Fruit fly (Drosophila melanogaster) whole organism, embryonic: ENCODE data around the gene CG12589.

Experiments used
- BtbVII ChIP-seq: fragments of 200-800 bp; sonication (Bioruptor generic); optimal IDR thresholded peaks from 3 replicates; lab custom pipeline; 2017; ENCODE audit warnings: missing biosample characterization, mild to moderate bottlenecking, missing genetic modification characterization
- CG10321 ChIP-seq: fragments of 200-800 bp; sonication (Bioruptor generic); IDR thresholded peaks from 2 replicates; pipeline ENCODE4 v1.3.6; 2022; ENCODE audit warnings: missing biosample characterization, missing genetic modification characterization
- CG10462 ChIP-seq: fragments of 200-800 bp; sonication (Bioruptor generic); optimal IDR thresholded peaks from 2 replicates; lab custom pipeline; 2016; ENCODE audit warnings: missing biosample characterization, missing genetic modification characterization
- CG10543 ChIP-seq: fragments of 200-800 bp; sonication (Bioruptor generic); optimal IDR thresholded peaks from 3 replicates; lab custom pipeline; 2017; ENCODE audit warnings: missing biosample characterization, mild to moderate bottlenecking, missing genetic modification characterization, moderate library complexity
- CG10654 ChIP-seq: fragments of 200-800 bp; sonication (Bioruptor generic); optimal IDR thresholded peaks from 2 replicates; lab custom pipeline; 2016; ENCODE audit warnings: missing biosample characterization, missing genetic modification characterization
- CG14710 ChIP-seq: fragments of 200-800 bp; sonication (Bioruptor generic); optimal IDR thresholded peaks from 3 replicates; lab custom pipeline; 2019; ENCODE audit warnings: missing biosample characterization, mild to moderate bottlenecking, missing genetic modification characterization, moderate library complexity
- CG1529 ChIP-seq: fragments of 200-800 bp; sonication (Bioruptor generic); optimal IDR thresholded peaks from 3 replicates; lab custom pipeline; 2018; ENCODE audit warnings: missing biosample characterization, missing genetic modification characterization
- CG18764 ChIP-seq: fragments of 200-800 bp; sonication (Bioruptor generic); optimal IDR thresholded peaks from 3 replicates; lab custom pipeline; 2016; ENCODE audit warnings: missing biosample characterization, missing genetic modification characterization
- CG2678 ChIP-seq: fragments of 200-800 bp; sonication (Bioruptor generic); optimal IDR thresholded peaks from 3 replicates; lab custom pipeline; 2019; ENCODE audit warnings: missing biosample characterization, mild to moderate bottlenecking, missing genetic modification characterization, moderate library complexity
- CG30020 ChIP-seq: fragments of 200-800 bp; optimal IDR thresholded peaks from 2 replicates; lab custom pipeline; 2019; ENCODE audit warnings: missing biosample characterization, mild to moderate bottlenecking, missing genetic modification characterization, moderate library complexity
- CG4328 ChIP-seq: fragments of 200-800 bp; sonication (Bioruptor generic); optimal IDR thresholded peaks from 3 replicates; lab custom pipeline; 2017; ENCODE audit warnings: missing biosample characterization, missing genetic modification reagents, missing genetic modification characterization
- CG4404 ChIP-seq: fragments of 200-800 bp; sonication (Bioruptor generic); IDR thresholded peaks from 2 replicates; pipeline ENCODE4 v1.3.6; 2022; ENCODE audit warnings: missing biosample characterization, missing genetic modification characterization
- CG5245 ChIP-seq: fragments of 200-800 bp; sonication (Bioruptor generic); optimal IDR thresholded peaks from 3 replicates; lab custom pipeline; 2016; ENCODE audit warnings: missing biosample characterization, missing genetic modification characterization
- CG6654 ChIP-seq: fragments of 200-800 bp; sonication (Bioruptor generic); optimal IDR thresholded peaks from 2 replicates; lab custom pipeline; 2017; ENCODE audit warnings: missing biosample characterization, mild to moderate bottlenecking, missing genetic modification characterization
- CG6854 ChIP-seq: fragments of 200-800 bp; sonication (Bioruptor generic); optimal IDR thresholded peaks from 3 replicates; lab custom pipeline; 2017; ENCODE audit warnings: missing biosample characterization, mild to moderate bottlenecking, missing genetic modification characterization
- CG7271 ChIP-seq: fragments of 200-800 bp; sonication (Bioruptor generic); optimal IDR thresholded peaks from 2 replicates; lab custom pipeline; 2018; ENCODE audit warnings: missing biosample characterization, mild to moderate bottlenecking, missing genetic modification characterization, moderate library complexity
- CG8765 ChIP-seq: fragments of 200-800 bp; sonication (Bioruptor generic); IDR thresholded peaks from 2 replicates; pipeline ENCODE4 v1.3.6; 2022; ENCODE audit warnings: missing biosample characterization, missing genetic modification characterization
- CG9215 ChIP-seq: fragments of 200-800 bp; sonication (Bioruptor generic); IDR thresholded peaks from 2 replicates; pipeline ENCODE4 v1.3.6; 2022; ENCODE audit warnings: missing biosample characterization, missing genetic modification characterization
- D19B ChIP-seq: fragments of 200-800 bp; sonication (Bioruptor generic); optimal IDR thresholded peaks from 2 replicates; lab custom pipeline; 2017; ENCODE audit warnings: missing biosample characterization, mild to moderate bottlenecking, missing genetic modification characterization
- Deaf1 ChIP-seq: fragments of 200-800 bp; optimal IDR thresholded peaks from 3 replicates; lab custom pipeline; 2019; ENCODE audit warnings: missing biosample characterization, mild to moderate bottlenecking, missing genetic modification characterization, moderate library complexity
- Dek ChIP-seq: fragments of 200-800 bp; sonication (Bioruptor generic); optimal IDR thresholded peaks from 3 replicates; lab custom pipeline; 2019; ENCODE audit warnings: missing biosample characterization, mild to moderate bottlenecking, missing genetic modification characterization, moderate library complexity
- Dref ChIP-seq: fragments of 200-800 bp; sonication (Bioruptor generic); IDR thresholded peaks from 2 replicates; pipeline ENCODE4 v1.3.6; 2022; ENCODE audit warnings: missing biosample characterization, missing genetic modification characterization
- Fer2 ChIP-seq: fragments of 200-800 bp; sonication (Bioruptor generic); optimal IDR thresholded peaks from 2 replicates; lab custom pipeline; 2018; ENCODE audit warnings: missing biosample characterization, mild to moderate bottlenecking, missing genetic modification characterization, moderate library complexity
- Hmx ChIP-seq: fragments of 200-800 bp; sonication (Bioruptor generic); optimal IDR thresholded peaks from 2 replicates; lab custom pipeline; 2016; ENCODE audit warnings: missing biosample characterization, missing genetic modification characterization
- Hr78 ChIP-seq, 2 experiments: fragments of 200-800 bp in 1 of 2; fragments of >200 bp in 1 of 2; sonication (Bioruptor generic) in 1 of 2; optimal IDR thresholded peaks; 2 replicates each; lab custom pipeline; 2017 to 2019; ENCODE audit warnings: missing biosample characterization in 2 of 2, missing genetic modification characterization in 2 of 2, mild to moderate bottlenecking in 1 of 2, moderate library complexity in 1 of 2
- Mad ChIP-seq: fragments of 200-800 bp; sonication (Bioruptor generic); optimal IDR thresholded peaks from 2 replicates; lab custom pipeline; 2016; ENCODE audit warnings: missing biosample characterization, missing genetic modification characterization
- Med ChIP-seq: fragments of 200-800 bp; sonication (Bioruptor generic); peaks from one replicate; lab custom pipeline; 2016; ENCODE audit warnings: missing biosample characterization, missing genetic modification characterization, mild to moderate bottlenecking, inconsistent platforms, moderate library complexity
- Nf-YC ChIP-seq: fragments of 200-800 bp; optimal IDR thresholded peaks from 3 replicates; lab custom pipeline; 2019; ENCODE audit warnings: missing biosample characterization, mild to moderate bottlenecking, missing genetic modification characterization, moderate library complexity
- Oaz ChIP-seq: fragments of 200-800 bp; sonication (Bioruptor generic); IDR thresholded peaks from 2 replicates; pipeline ENCODE4 v1.3.6; 2022; ENCODE audit warnings: missing biosample characterization, missing genetic modification characterization
- Rx ChIP-seq: fragments of 200-800 bp; sonication (Bioruptor generic); IDR thresholded peaks from 2 replicates; pipeline ENCODE4 v1.3.6; 2022; ENCODE audit warnings: missing biosample characterization, missing genetic modification characterization
- Trl ChIP-seq, 3 experiments: fragments of >200 bp in 2 of 3; fragments of 200-800 bp in 1 of 3; sonication (Bioruptor generic) in 1 of 3; optimal IDR thresholded peaks; 2 replicates in 1 of 3; 3 replicates in 2 of 3; lab custom pipeline; 2016 to 2017; ENCODE audit warnings: missing biosample characterization in 1 of 3, missing genetic modification characterization in 1 of 3
- Usf ChIP-seq: fragments of 200-800 bp; sonication (Bioruptor generic); optimal IDR thresholded peaks from 2 replicates; lab custom pipeline; 2017; ENCODE audit warnings: missing genotype, missing biosample characterization, missing genetic modification characterization
- ash1 ChIP-seq: fragments of 200-800 bp; sonication (Bioruptor generic); optimal IDR thresholded peaks from 2 replicates; lab custom pipeline; 2018; ENCODE audit warnings: missing biosample characterization, mild to moderate bottlenecking, missing genetic modification characterization
- az2 ChIP-seq: fragments of 200-800 bp; sonication (Bioruptor generic); optimal IDR thresholded peaks from 3 replicates; lab custom pipeline; 2016; ENCODE audit warnings: missing biosample characterization, missing genetic modification characterization
- br ChIP-seq: fragments of >200 bp; optimal IDR thresholded peaks from 2 replicates; lab custom pipeline; 2017
- dan ChIP-seq: fragments of 200-800 bp; sonication (Bioruptor generic); IDR thresholded peaks from 2 replicates; pipeline ENCODE4 v1.3.6; 2022; ENCODE audit warnings: missing biosample characterization, missing genetic modification characterization
- dmrt11E ChIP-seq: fragments of 200-800 bp; sonication (Bioruptor generic); optimal IDR thresholded peaks from 3 replicates; lab custom pipeline; 2018; ENCODE audit warnings: missing biosample characterization, mild to moderate bottlenecking, missing genetic modification characterization, moderate library complexity
- dmrt99B ChIP-seq: fragments of 200-800 bp; sonication (Bioruptor generic); optimal IDR thresholded peaks from 2 replicates; lab custom pipeline; 2018; ENCODE audit warnings: missing biosample characterization, mild to moderate bottlenecking, missing genetic modification characterization, moderate library complexity
- dysf ChIP-seq: fragments of 200-800 bp; sonication (Bioruptor generic); IDR thresholded peaks from 3 replicates; pipeline ENCODE4 v1.3.6; 2022; ENCODE audit warnings: missing biosample characterization, missing genetic modification characterization
- eyg ChIP-seq: fragments of 200-800 bp; sonication (Bioruptor generic); optimal IDR thresholded peaks from 3 replicates; lab custom pipeline; 2016; ENCODE audit warnings: missing biosample characterization, missing genetic modification characterization
- fd96Cb ChIP-seq: fragments of 200-800 bp; sonication (Bioruptor generic); optimal IDR thresholded peaks from 2 replicates; lab custom pipeline; 2018; ENCODE audit warnings: missing biosample characterization, mild to moderate bottlenecking, missing genetic modification characterization, moderate library complexity
- ftz-f1 ChIP-seq: fragments of 200-800 bp; sonication (Bioruptor generic); optimal IDR thresholded peaks from 2 replicates; lab custom pipeline; 2016; ENCODE audit warnings: missing biosample characterization, missing genetic modification characterization
- hkb ChIP-seq, 2 experiments: fragments of 200-800 bp in 1 of 2; fragments of >200 bp in 1 of 2; sonication (Bioruptor generic) in 1 of 2; IDR thresholded peaks in 1 of 2; optimal IDR thresholded peaks in 1 of 2; 2 replicates each; pipeline versions ENCODE4 v1.3.6 to Lab custom; 2017 to 2022; ENCODE audit warnings: missing biosample characterization in 1 of 2, missing genetic modification characterization in 1 of 2
- kay ChIP-seq: fragments of 200-800 bp; sonication (Bioruptor generic); optimal IDR thresholded peaks from 2 replicates; lab custom pipeline; 2016; ENCODE audit warnings: missing biosample characterization, missing genetic modification characterization
- nerfin-1 ChIP-seq: fragments of 200-800 bp; sonication (Bioruptor generic); optimal IDR thresholded peaks from 3 replicates; lab custom pipeline; 2019; ENCODE audit warnings: missing biosample characterization, mild to moderate bottlenecking, missing genetic modification characterization, moderate library complexity
- sd ChIP-seq: fragments of 200-800 bp; sonication (Bioruptor generic); optimal IDR thresholded peaks from 3 replicates; lab custom pipeline; 2018; ENCODE audit warnings: missing biosample characterization, mild to moderate bottlenecking, missing genetic modification characterization, moderate library complexity
- sug ChIP-seq: fragments of 200-800 bp; optimal IDR thresholded peaks from 2 replicates; lab custom pipeline; 2019; ENCODE audit warnings: missing biosample characterization, mild to moderate bottlenecking, missing genetic modification characterization, moderate library complexity
- z ChIP-seq: fragments of 200-800 bp; sonication (Bioruptor generic); IDR thresholded peaks from 3 replicates; pipeline ENCODE4 v1.3.6; 2022; ENCODE audit warnings: missing biosample characterization, missing genetic modification characterization
- zen ChIP-seq: fragments of 200-800 bp; sonication (Bioruptor generic); optimal IDR thresholded peaks from 3 replicates; lab custom pipeline; 2018; ENCODE audit warnings: missing biosample characterization, mild to moderate bottlenecking, missing genetic modification characterization, moderate library complexity
- zen2 ChIP-seq: fragments of 200-800 bp; sonication (Bioruptor generic); IDR thresholded peaks from 3 replicates; pipeline ENCODE4 v1.3.6; 2022; ENCODE audit warnings: missing biosample characterization, missing genetic modification characterization; ENCODE audit not compliant: partially characterized antibody

The CG12589 gene

dm6 chr3R:5095137-5095802 is 43.5 kb downstream of the CG12589 start (continued):
- no peak for TF ChIP-seq CG1529 (GFP tag; lab: Kevin White, UChicago)
- no peak for TF ChIP-seq BtbVII (GFP tag; lab: Kevin White, UChicago)
- peak; percentile 19 for TF ChIP-seq CG14710 (tag; lab: Kevin White, UChicago)
- no peak for TF ChIP-seq zen2 (GFP tag; lab: Robert Waterston, UW)
- TF ChIP-seq Usf (GFP tag; lab: Kevin White, UChicago): no peak
- no peak for TF ChIP-seq dmrt99B
- TF ChIP-seq z (GFP tag; lab: Robert Waterston, UW): no peak
- TF ChIP-seq Oaz (GFP tag; lab: Robert Waterston, UW): no peak
- TF ChIP-seq CG10321 (GFP tag; lab: Robert Waterston, UW): no peak
- TF ChIP-seq dmrt11E (tag; lab: Kevin White, UChicago): peak; percentile 17
- peak; percentile 11 for TF ChIP-seq CG2678
- no peak for TF ChIP-seq CG6854 (GFP tag; lab: Kevin White, UChicago)
- TF ChIP-seq dysf (GFP tag; lab: Robert Waterston, UW): 0 out of 3 replicates have a peak, but pooled peaks have one; percentile 10
- TF ChIP-seq az2 (GFP tag; lab: Kevin White, UChicago): no peak
- TF ChIP-seq CG18764: no peak
- TF ChIP-seq Fer2 (tag; lab: Kevin White, UChicago): no peak
- no peak for TF ChIP-seq CG30020 (tag; lab: Kevin White, UChicago)
- no peak for TF ChIP-seq zen (tag; lab: Kevin White, UChicago)
- TF ChIP-seq D19B (GFP tag; lab: Kevin White, UChicago): no peak
- no peak for TF ChIP-seq CG9215 (GFP tag; lab: Robert Waterston, UW)
- TF ChIP-seq ftz-f1 (GFP tag; lab: Kevin White, UChicago): no peak
- no peak for TF ChIP-seq Deaf1
- TF ChIP-seq CG4328 (GFP tag; lab: Kevin White, UChicago): no peak
- no peak for TF ChIP-seq br (lab: Kevin White, UChicago)
- TF ChIP-seq Trl (optimal IDR thresholded peaks at IDR 0.05; lab: Kevin White, UChicago): no peak
- TF ChIP-seq Trl (GFP tag; optimal IDR thresholded peaks at IDR 0.05; lab: Kevin White, UChicago): no peak
- TF ChIP-seq Hr78 (GFP tag; optimal IDR thresholded peaks at IDR 0.05; lab: Kevin White, UChicago): no peak
- TF ChIP-seq Mad (GFP tag; lab: Kevin White, UChicago): no peak
- no peak for TF ChIP-seq CG8765 (GFP tag; lab: Robert Waterston, UW)
- TF ChIP-seq CG6654 (GFP tag; lab: Kevin White, UChicago): no peak
- peak; percentile 62 for TF ChIP-seq Nf-YC (tag; lab: Kevin White, UChicago)
- TF ChIP-seq CG10543 (GFP tag; lab: Kevin White, UChicago): no peak
- no peak for TF ChIP-seq kay (GFP tag; lab: Kevin White, UChicago)
- no peak for TF ChIP-seq eyg (GFP tag; lab: Kevin White, UChicago)
- no peak for TF ChIP-seq CG10654 (GFP tag; lab: Kevin White, UChicago)
- no peak for TF ChIP-seq nerfin-1
- TF ChIP-seq Rx (GFP tag; lab: Robert Waterston, UW): no peak
- TF ChIP-seq sd (tag; lab: Kevin White, UChicago): no peak
- no peak for TF ChIP-seq hkb (optimal IDR thresholded peaks at IDR 0.05; lab: Kevin White, UChicago)
- TF ChIP-seq hkb (GFP tag; IDR thresholded peaks at IDR 0.05; lab: Robert Waterston, UW): no peak
- TF ChIP-seq CG10462 (GFP tag; lab: Kevin White, UChicago): no peak
- TF ChIP-seq CG5245 (GFP tag; lab: Kevin White, UChicago): no peak
- peak; percentile 60 for TF ChIP-seq Med
- peak; percentile 10 for TF ChIP-seq fd96Cb (tag; lab: Kevin White, UChicago)
- no peak for TF ChIP-seq ash1 (GFP tag; lab: Kevin White, UChicago)
- TF ChIP-seq CG7271 (tag; lab: Kevin White, UChicago): no peak
- TF ChIP-seq Dek (tag; lab: Kevin White, UChicago): no peak
- TF ChIP-seq Hmx (GFP tag; lab: Kevin White, UChicago): no peak
- no peak for TF ChIP-seq sug (tag; lab: Kevin White, UChicago)
- no peak for TF ChIP-seq dan (GFP tag; lab: Robert Waterston, UW)
- TF ChIP-seq Dref (GFP tag; lab: Robert Waterston, UW): no peak
- no peak for TF ChIP-seq CG4404 (GFP tag; lab: Robert Waterston, UW)
